Fruit fly (Drosophila melanogaster): Measurements from ENCODE around the gene Rab27.

dm6 chrX:1467382-1467592 is 9.5 kb downstream of the Rab27 start, which contains the start of gene CG14778:
- TF ChIP-seq eg (GFP tag; IDR thresholded peaks at IDR 0.05) (no peak), Ets96B (tag; optimal IDR thresholded peaks at IDR 0.05) (no peak), lz (GFP tag; optimal IDR thresholded peaks at IDR 0.05) (no peak), pdm3 (GFP tag; optimal IDR thresholded peaks at IDR 0.05) (no peak), Hr4 (GFP tag; optimal IDR thresholded peaks at IDR 0.05) (no peak)

Measured in whole organism, prepupa.